1 fruit fly cellular context compared by ENCODE assay signal in the genomic region with DNA sequence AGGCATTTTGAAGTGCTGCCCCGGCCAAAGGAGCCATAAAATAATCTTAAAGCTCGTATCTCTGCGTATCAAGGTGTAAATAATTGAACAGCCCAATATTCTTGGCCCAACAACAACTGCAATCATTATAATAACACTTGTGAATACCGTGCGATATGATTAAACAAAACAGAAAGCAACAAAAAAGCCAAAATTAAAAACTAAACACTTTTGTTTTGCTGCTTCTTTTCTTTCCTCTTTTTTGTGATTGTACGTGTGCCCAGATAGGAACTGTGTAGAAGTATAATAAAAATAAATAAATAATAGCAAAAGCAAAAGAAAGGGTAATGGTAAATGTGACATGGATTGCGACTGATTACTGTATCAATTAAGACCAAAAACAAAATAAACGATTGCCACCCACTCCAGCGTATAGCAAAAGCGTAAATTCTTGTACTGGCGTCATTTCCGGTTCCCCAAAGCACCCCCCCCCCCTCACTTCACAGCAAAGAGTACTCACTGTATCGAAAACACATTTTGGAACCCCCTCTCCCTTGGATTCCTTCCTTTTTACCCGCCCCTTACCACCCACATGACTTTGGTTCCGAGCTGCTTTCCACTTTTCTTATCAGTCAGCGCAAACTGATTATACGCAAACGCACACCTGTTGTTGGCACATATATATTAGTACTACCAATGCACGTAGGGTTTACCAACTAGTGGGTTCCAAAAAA.
TF ChIP-seq lines count a peak whose summit lies in the region.

No protein-coding gene starts in this region.

TF ChIP-seq in whole organism, embryonic, 481 proteins besides CTCF, POLR2A, EP300 and RAD21 (continued from another document):
- TF ChIP-seq sd (tag; optimal IDR thresholded peaks at IDR 0.05; lab: Kevin White, UChicago) (peak; percentile 88), CG3838 (GFP tag; optimal IDR thresholded peaks at IDR 0.05; lab: Kevin White, UChicago) (no peak), wek (GFP tag; optimal IDR thresholded peaks at IDR 0.05; lab: Kevin White, UChicago) (no peak), exex (tag; optimal IDR thresholded peaks at IDR 0.05; lab: Kevin White, UChicago) (peak; percentile 97), MESR4 (GFP tag; optimal IDR thresholded peaks at IDR 0.05; lab: Kevin White, UChicago) (no peak), ERR (GFP tag; optimal IDR thresholded peaks at IDR 0.05; lab: Kevin White, UChicago) (no peak), CG2129 (GFP tag; IDR thresholded peaks at IDR 0.05; lab: Robert Waterston, UW; ENCODE audit: partially characterized antibody) (no peak), Antp (GFP tag; optimal IDR thresholded peaks at IDR 0.05; lab: Kevin White, UChicago) (no peak), D (optimal IDR thresholded peaks at IDR 0.05; lab: Kevin White, UChicago) (no peak), D (GFP tag; optimal IDR thresholded peaks at IDR 0.05; lab: Kevin White, UChicago) (no peak), CG17568 (GFP tag; optimal IDR thresholded peaks at IDR 0.05; lab: Kevin White, UChicago) (peak; percentile 7), HmgD (GFP tag; optimal IDR thresholded peaks at IDR 0.05; lab: Kevin White, UChicago) (no peak), CG18599 (GFP tag; optimal IDR thresholded peaks at IDR 0.05; lab: Kevin White, UChicago) (peak; percentile 49), br (optimal IDR thresholded peaks at IDR 0.05; lab: Kevin White, UChicago) (no peak), CG17612 (GFP tag; IDR thresholded peaks at IDR 0.05; lab: Robert Waterston, UW) (no peak), gfzf (GFP tag; optimal IDR thresholded peaks at IDR 0.05; lab: Kevin White, UChicago) (no peak), dmrt99B (tag; optimal IDR thresholded peaks at IDR 0.05; lab: Kevin White, UChicago) (no peak), CG2678 (tag; optimal IDR thresholded peaks at IDR 0.05; lab: Kevin White, UChicago) (peak; percentile 26), fd102C (GFP tag; optimal IDR thresholded peaks at IDR 0.05; lab: Kevin White, UChicago) (no peak), CG32532 (GFP tag; IDR thresholded peaks at IDR 0.05; lab: Robert Waterston, UW) (peak; percentile 45; the same call in 1 of the 2 replicates), CG14441 (GFP tag; IDR thresholded peaks at IDR 0.05; lab: Robert Waterston, UW) (peak; percentile 54), CG17829 (tag; optimal IDR thresholded peaks at IDR 0.05; lab: Kevin White, UChicago) (no peak), CG12659 (GFP tag; optimal IDR thresholded peaks at IDR 0.05; lab: Kevin White, UChicago) (no peak), CG1832 (GFP tag; optimal IDR thresholded peaks at IDR 0.05; lab: Kevin White, UChicago) (no peak), CG11696 (GFP tag; IDR thresholded peaks at IDR 0.05; lab: Robert Waterston, UW) (no peak), Lhr (GFP tag; optimal IDR thresholded peaks at IDR 0.05; lab: Kevin White, UChicago) (no peak), CG17385 (GFP tag; optimal IDR thresholded peaks at IDR 0.05; lab: Kevin White, UChicago) (peak; percentile 14), CG12071 (GFP tag; optimal IDR thresholded peaks at IDR 0.05; lab: Kevin White, UChicago) (peak; percentile 3), CG34376 (GFP tag; optimal IDR thresholded peaks at IDR 0.05; lab: Kevin White, UChicago) (peak; percentile 76), Awh (GFP tag; IDR thresholded peaks at IDR 0.05; lab: Robert Waterston, UW) (no peak), CG15514 (GFP tag; optimal IDR thresholded peaks at IDR 0.05; lab: Kevin White, UChicago) (peak; percentile 26), ro (GFP tag; IDR thresholded peaks at IDR 0.05; lab: Robert Waterston, UW) (no peak), emc (GFP tag; optimal IDR thresholded peaks at IDR 0.05; lab: Kevin White, UChicago) (no peak), CG12236 (GFP tag; optimal IDR thresholded peaks at IDR 0.05; lab: Kevin White, UChicago) (no peak), BEAF-32 (GFP tag; optimal IDR thresholded peaks at IDR 0.05; lab: Kevin White, UChicago) (no peak), CG7556 (GFP tag; optimal IDR thresholded peaks at IDR 0.05; lab: Kevin White, UChicago) (no peak), CG12155 (GFP tag; optimal IDR thresholded peaks at IDR 0.05; lab: Kevin White, UChicago) (no peak), kah (GFP tag; optimal IDR thresholded peaks at IDR 0.05; lab: Kevin White, UChicago) (peak; percentile 66), z (GFP tag; IDR thresholded peaks at IDR 0.05; lab: Robert Waterston, UW) (no peak), CG3407 (GFP tag; optimal IDR thresholded peaks at IDR 0.05; lab: Kevin White, UChicago) (no peak), CG17912 (GFP tag; optimal IDR thresholded peaks at IDR 0.05; lab: Kevin White, UChicago) (no peak), gem (tag; optimal IDR thresholded peaks at IDR 0.05; lab: Kevin White, UChicago) (no peak), so (GFP tag; IDR thresholded peaks at IDR 0.05; lab: Robert Waterston, UW) (no peak), Gug (GFP tag; IDR thresholded peaks at IDR 0.05; lab: Robert Waterston, UW) (no peak), gro (GFP tag; optimal IDR thresholded peaks at IDR 0.05; lab: Kevin White, UChicago) (no peak), grn (GFP tag; optimal IDR thresholded peaks at IDR 0.05; lab: Kevin White, UChicago) (peak; percentile 80), CG6654 (GFP tag; optimal IDR thresholded peaks at IDR 0.05; lab: Kevin White, UChicago) (no peak), CG13775 (GFP tag; optimal IDR thresholded peaks at IDR 0.05; lab: Kevin White, UChicago) (peak; percentile 14), CG3281 (GFP tag; optimal IDR thresholded peaks at IDR 0.05; lab: Kevin White, UChicago) (peak; percentile 13), nerfin-2 (GFP tag; IDR thresholded peaks at IDR 0.05; lab: Robert Waterston, UW; ENCODE audit: partially characterized antibody) (no peak), NFAT (GFP tag; IDR thresholded peaks at IDR 0.05; lab: Robert Waterston, UW) (no peak), Tbp (GFP tag; optimal IDR thresholded peaks at IDR 0.05; lab: Kevin White, UChicago) (no peak), wor (GFP tag; IDR thresholded peaks at IDR 0.05; lab: Robert Waterston, UW) (no peak), grau (tag; optimal IDR thresholded peaks at IDR 0.05; lab: Kevin White, UChicago) (peak; percentile 57), CG32772 (GFP tag; IDR thresholded peaks at IDR 0.05; lab: Robert Waterston, UW) (no peak), Jarid2 (GFP tag; optimal IDR thresholded peaks at IDR 0.05; lab: Kevin White, UChicago) (peak; percentile 19), disco-r (GFP tag; optimal IDR thresholded peaks at IDR 0.05; lab: Kevin White, UChicago) (no peak), jumu (GFP tag; optimal IDR thresholded peaks at IDR 0.05; lab: Kevin White, UChicago) (no peak), Poxn (GFP tag; IDR thresholded peaks at IDR 0.05; lab: Robert Waterston, UW) (peak; percentile 22; the same call in 1 of the 2 replicates), CG3726 (GFP tag; IDR thresholded peaks at IDR 0.05; lab: Robert Waterston, UW) (no peak), Meics (GFP tag; optimal IDR thresholded peaks at IDR 0.05; lab: Kevin White, UChicago) (peak; percentile 20)
TF ChIP-seq in whole organism, embryonic: peak in this region for 50.
